Fruit fly (Drosophila melanogaster): Measurements from ENCODE around the gene Wnt5.
A peak's percentile ranks its signal among the peaks of the same experiment; 100 is the strongest.

Gene Wnt5

dm6 chrX:18515205-18515921 is 10.2 kb upstream of the Wnt5 start, which contains the start of the genes Bx and HisRS (continued):
- TF ChIP-seq CG32767 (GFP tag; IDR thresholded peaks at IDR 0.05) (no peak), Usf (GFP tag; optimal IDR thresholded peaks at IDR 0.05) (no peak), sr (GFP tag; IDR thresholded peaks at IDR 0.05) (no peak), so (GFP tag; IDR thresholded peaks at IDR 0.05) (no peak), Mes4 (GFP tag; optimal IDR thresholded peaks at IDR 0.05) (no peak), CG11504 (tag; optimal IDR thresholded peaks at IDR 0.05) (peak; percentile 52), MBD-R2 (GFP tag; IDR thresholded peaks at IDR 0.05) (peak; percentile 80), fd96Cb (tag; optimal IDR thresholded peaks at IDR 0.05) (no peak), CG5180 (GFP tag; optimal IDR thresholded peaks at IDR 0.05) (peak; percentile 62), tll (GFP tag; optimal IDR thresholded peaks at IDR 0.05) (no peak), E2f2 (GFP tag; IDR thresholded peaks at IDR 0.05) (peak; percentile 49), CG33213 (GFP tag; optimal IDR thresholded peaks at IDR 0.05) (peak; percentile 51), vfl (GFP tag; optimal IDR thresholded peaks at IDR 0.05) (no peak), Xbp1 (GFP tag; optimal IDR thresholded peaks at IDR 0.05) (no peak), CG4730 (GFP tag; IDR thresholded peaks at IDR 0.05) (no peak), Abd-B (GFP tag; optimal IDR thresholded peaks at IDR 0.05) (peak; percentile 19), CG17359 (tag; optimal IDR thresholded peaks at IDR 0.05) (no peak), ash1 (GFP tag; optimal IDR thresholded peaks at IDR 0.05) (no peak), CG11398 (GFP tag; optimal IDR thresholded peaks at IDR 0.05) (no peak), CTCF (GFP tag; optimal IDR thresholded peaks at IDR 0.05) (peak; percentile 80), slbo (GFP tag; IDR thresholded peaks at IDR 0.05) (0 out of 2 replicates have a peak, but pooled peaks have one; percentile 13), Eip74EF (GFP tag; optimal IDR thresholded peaks at IDR 0.05) (no peak), Dref (GFP tag; IDR thresholded peaks at IDR 0.05) (peak; percentile 49), CG7745 (tag; optimal IDR thresholded peaks at IDR 0.05) (no peak), Atf6 (GFP tag; IDR thresholded peaks at IDR 0.05) (no peak), Sry-δ (GFP tag; optimal IDR thresholded peaks at IDR 0.05) (peak; percentile 26), CG3838 (GFP tag; optimal IDR thresholded peaks at IDR 0.05) (no peak), Dp (GFP tag; optimal IDR thresholded peaks at IDR 0.05) (peak; percentile 39), CG9932 (GFP tag; IDR thresholded peaks at IDR 0.05) (no peak; the same call in 1 of the 2 replicates), CG18619 (GFP tag; optimal IDR thresholded peaks at IDR 0.05) (no peak), zfh2 (GFP tag; optimal IDR thresholded peaks at IDR 0.05) (no peak), CG6654 (GFP tag; optimal IDR thresholded peaks at IDR 0.05) (no peak), inv (GFP tag; IDR thresholded peaks at IDR 0.05; ENCODE audit: partially characterized antibody) (0 out of 2 replicates have a peak, but pooled peaks have one; percentile 8), CG7357 (GFP tag; IDR thresholded peaks at IDR 0.05) (no peak), CG16813 (GFP tag; IDR thresholded peaks at IDR 0.05; ENCODE audit: partially characterized antibody) (peak; percentile 28; the same call in 1 of the 3 replicates), sug (tag; optimal IDR thresholded peaks at IDR 0.05) (peak; percentile 5), stc (GFP tag; IDR thresholded peaks at IDR 0.05) (no peak), Pdp1 (GFP tag; optimal IDR thresholded peaks at IDR 0.05) (peak in 1 of 2 experiments; percentile 29), Dip2 (GFP tag; IDR thresholded peaks at IDR 0.05) (no peak), Lpt (GFP tag; optimal IDR thresholded peaks at IDR 0.05) (no peak), Sin3A (optimal IDR thresholded peaks at IDR 0.05) (peak; percentile 37), gcm (GFP tag; optimal IDR thresholded peaks at IDR 0.05) (no peak), Bteb2 (GFP tag; optimal IDR thresholded peaks at IDR 0.05) (no peak), amos (GFP tag; IDR thresholded peaks at IDR 0.05; ENCODE audit: partially characterized antibody) (peak; percentile 48; the same call in 1 of the 2 replicates), Lhr (GFP tag; optimal IDR thresholded peaks at IDR 0.05) (peak; percentile 73), Max (GFP tag; optimal IDR thresholded peaks at IDR 0.05) (peak; percentile 63), Hmr (GFP tag; optimal IDR thresholded peaks at IDR 0.05) (peak; percentile 38), Fer1 (GFP tag; optimal IDR thresholded peaks at IDR 0.05) (peak; percentile 24), CG3281 (GFP tag; optimal IDR thresholded peaks at IDR 0.05) (no peak), pros (GFP tag; optimal IDR thresholded peaks at IDR 0.05) (peak; percentile 29)

All from whole organism, embryonic.